Worm (Caenorhabditis elegans): Measurements from ENCODE around the gene T09F3.4.

- TF ChIP-seq flt-1 (GFP tag; IDR thresholded peaks at IDR 0.05), result no peak
- no peak for TF ChIP-seq tab-1 (GFP tag; IDR thresholded peaks at IDR 0.05)
- no peak for TF ChIP-seq ztf-29 (GFP tag; IDR thresholded peaks at IDR 0.05)
- no peak for TF ChIP-seq ztf-23 (GFP tag; IDR thresholded peaks at IDR 0.05)
- TF ChIP-seq ref-1 (GFP tag; conservative IDR thresholded peaks at IDR 0.05), result no peak
- TF ChIP-seq klf-2 (GFP tag; conservative IDR thresholded peaks at IDR 0.05), result no peak
- no peak for TF ChIP-seq T22C8.4 (GFP tag; IDR thresholded peaks at IDR 0.05)
- no peak for TF ChIP-seq med-1 (GFP tag; optimal IDR thresholded peaks at IDR 0.05; ENCODE audit: insufficient read depth)
These were observed 42.3 kb downstream of the T09F3.4 start for ce11 chrII:10437840-10438239.
